Worm (Caenorhabditis elegans) whole organism, L3 larva: ENCODE data around the gene lin-29.

ENCODE experiments used
- R02D3.7 ChIP-seq: fragments of 150-350 bp; optimal IDR thresholded peaks from 2 replicates; lab custom pipeline; 2014; ENCODE audit warnings: missing biosample characterization, missing genetic modification characterization
- ZK546.5 ChIP-seq: sonication (generic microtip); optimal IDR thresholded peaks from 2 replicates; lab custom pipeline; 2017; ENCODE audit warnings: missing biosample characterization, missing genetic modification characterization
- aly-2 ChIP-seq: fragments of 150-350 bp; optimal IDR thresholded peaks from 2 replicates; lab custom pipeline; 2014; ENCODE audit warnings: missing biosample characterization, missing genetic modification characterization
- ama-1 ChIP-seq: fragments of 150-350 bp; optimal IDR thresholded peaks from 2 replicates; lab custom pipeline; 2018
- ceh-16 ChIP-seq: sonication (generic microtip); optimal IDR thresholded peaks from 2 replicates; lab custom pipeline; 2017; ENCODE audit warnings: missing biosample characterization, missing genetic modification characterization
- ceh-28 ChIP-seq: fragments of 150-350 bp; optimal IDR thresholded peaks from 2 replicates; lab custom pipeline; 2014; ENCODE audit warnings: missing biosample characterization, missing genetic modification reagents, missing genetic modification characterization
- ceh-82 ChIP-seq: fragments of 150-350 bp; optimal IDR thresholded peaks from 2 replicates; lab custom pipeline; 2014; ENCODE audit warnings: missing biosample characterization, missing genetic modification characterization
- ceh-9 ChIP-seq: sonication (generic microtip); optimal IDR thresholded peaks from 2 replicates; lab custom pipeline; 2018; ENCODE audit warnings: missing biosample characterization, missing genetic modification characterization
- egl-27 ChIP-seq: sonication (generic microtip); optimal IDR thresholded peaks from 4 replicates; lab custom pipeline; 2017; ENCODE audit warnings: missing biosample characterization, missing genetic modification reagents, missing genetic modification characterization
- egl-5 ChIP-seq: fragments of 150-350 bp; optimal IDR thresholded peaks from 2 replicates; lab custom pipeline; 2017; ENCODE audit warnings: missing biosample characterization, missing genetic modification reagents, missing genetic modification characterization, inconsistent platforms
- elt-1 ChIP-seq: fragments of 150-350 bp; optimal IDR thresholded peaks from 2 replicates; lab custom pipeline; 2014; ENCODE audit warnings: missing biosample characterization, missing genetic modification characterization
- elt-2 ChIP-seq: sonication (generic microtip); optimal IDR thresholded peaks from 2 replicates; lab custom pipeline; 2016; ENCODE audit warnings: missing genetic modification reagents, mild to moderate bottlenecking, missing genetic modification characterization, missing compliant biosample characterization
- elt-3 ChIP-seq, 3 experiments: fragments of 150-350 bp in 1 of 3; sonication (generic microtip) in 2 of 3; optimal IDR thresholded peaks; 2 replicates in 2 of 3; 4 replicates in 1 of 3; lab custom pipeline; 2014 to 2017; ENCODE audit warnings: missing biosample characterization in 3 of 3, missing genetic modification characterization in 3 of 3
- eor-1 ChIP-seq, 2 experiments: fragments of 150-350 bp; optimal IDR thresholded peaks; 2 replicates each; lab custom pipeline; 2014 to 2018; ENCODE audit warnings: missing biosample characterization in 2 of 2, missing genetic modification characterization in 2 of 2
- fkh-10 ChIP-seq: sonication (generic microtip); optimal IDR thresholded peaks from 2 replicates; lab custom pipeline; 2017; ENCODE audit warnings: missing biosample characterization, missing genetic modification reagents, missing genetic modification characterization
- fkh-2 ChIP-seq: fragments of 150-350 bp; optimal IDR thresholded peaks from 2 replicates; lab custom pipeline; 2014; ENCODE audit warnings: missing biosample characterization, missing genetic modification reagents, missing genetic modification characterization
- fos-1 ChIP-seq: fragments of 150-350 bp; optimal IDR thresholded peaks from 2 replicates; lab custom pipeline; 2014; ENCODE audit warnings: missing biosample characterization, missing genetic modification characterization
- hmg-11 ChIP-seq: sonication (generic microtip); optimal IDR thresholded peaks from 2 replicates; lab custom pipeline; 2016; ENCODE audit warnings: missing genetic modification characterization, missing compliant biosample characterization
- jun-1 ChIP-seq: fragments of 150-350 bp; optimal IDR thresholded peaks from 2 replicates; lab custom pipeline; 2014; ENCODE audit warnings: missing biosample characterization, missing genetic modification reagents, missing genetic modification characterization
- lin-39 ChIP-seq: fragments of 150-350 bp; optimal IDR thresholded peaks from 2 replicates; lab custom pipeline; 2018; ENCODE audit warnings: missing biosample characterization, missing genetic modification reagents, missing genetic modification characterization
- lsy-12 ChIP-seq: sonication (generic microtip); optimal IDR thresholded peaks from 2 replicates; lab custom pipeline; 2016; ENCODE audit warnings: mild to moderate bottlenecking, missing genetic modification characterization, missing compliant biosample characterization
- mdl-1 ChIP-seq: fragments of 150-350 bp; optimal IDR thresholded peaks from 2 replicates; lab custom pipeline; 2014; ENCODE audit warnings: missing biosample characterization, missing genetic modification characterization
- mml-1 ChIP-seq: fragments of 150-350 bp; sonication (generic microtip); optimal IDR thresholded peaks from 3 replicates; lab custom pipeline; 2014; ENCODE audit warnings: missing biosample characterization, missing genetic modification characterization
- nfya-1 ChIP-seq: sonication (generic microtip); optimal IDR thresholded peaks from 2 replicates; lab custom pipeline; 2017; ENCODE audit warnings: missing genetic modification characterization, mild to moderate bottlenecking, missing compliant biosample characterization, antibody characterized with exemption, moderate library complexity; ENCODE audit not compliant: insufficient read depth
- nhr-11 ChIP-seq: fragments of 150-350 bp; optimal IDR thresholded peaks from 2 replicates; lab custom pipeline; 2014; ENCODE audit warnings: missing biosample characterization, missing genetic modification characterization
- nhr-12 ChIP-seq: fragments of 150-350 bp; optimal IDR thresholded peaks from 2 replicates; lab custom pipeline; 2014; ENCODE audit warnings: missing biosample characterization, missing genetic modification characterization
- nhr-23 ChIP-seq: fragments of 150-350 bp; optimal IDR thresholded peaks from 2 replicates; lab custom pipeline; 2014; ENCODE audit warnings: missing biosample characterization, missing genetic modification reagents, missing genetic modification characterization
- nhr-237 ChIP-seq: fragments of 150-350 bp; optimal IDR thresholded peaks from 2 replicates; lab custom pipeline; 2014; ENCODE audit warnings: missing biosample characterization, missing genetic modification characterization
- nhr-25 ChIP-seq: sonication (generic microtip); optimal IDR thresholded peaks from 2 replicates; lab custom pipeline; 2017; ENCODE audit warnings: missing biosample characterization, missing genetic modification characterization
- nhr-28 ChIP-seq: fragments of 150-350 bp; optimal IDR thresholded peaks from 2 replicates; lab custom pipeline; 2014; ENCODE audit warnings: missing biosample characterization, missing genetic modification characterization
- nhr-67 ChIP-seq: fragments of 150-350 bp; optimal IDR thresholded peaks from 2 replicates; lab custom pipeline; 2014; ENCODE audit warnings: missing biosample characterization, missing genetic modification characterization
- nhr-76 ChIP-seq: fragments of 150-350 bp; sonication (generic microtip); optimal IDR thresholded peaks from 5 replicates; lab custom pipeline; 2014; ENCODE audit warnings: missing biosample characterization, missing genetic modification characterization
- nhr-77 ChIP-seq: fragments of 150-350 bp; optimal IDR thresholded peaks from 2 replicates; lab custom pipeline; 2014; ENCODE audit warnings: missing biosample characterization, missing genetic modification characterization
- pha-4 ChIP-seq: fragments of 150-350 bp; optimal IDR thresholded peaks from 2 replicates; lab custom pipeline; 2014; ENCODE audit warnings: missing biosample characterization, missing genetic modification reagents, missing genetic modification characterization
- pqm-1 ChIP-seq: fragments of 150-350 bp; optimal IDR thresholded peaks from 2 replicates; lab custom pipeline; 2017; ENCODE audit warnings: missing biosample characterization, missing genetic modification characterization, inconsistent platforms
- sea-2 ChIP-seq: fragments of 150-350 bp; sonication (generic microtip); optimal IDR thresholded peaks from 4 replicates; lab custom pipeline; 2014; ENCODE audit warnings: missing biosample characterization, missing genetic modification reagents, missing genetic modification characterization
- skn-1 ChIP-seq: fragments of 150-350 bp; optimal IDR thresholded peaks from 2 replicates; lab custom pipeline; 2014; ENCODE audit warnings: missing biosample characterization, missing genetic modification characterization
- snpc-4 ChIP-seq: fragments of 150-350 bp; optimal IDR thresholded peaks from 2 replicates; lab custom pipeline; 2014; ENCODE audit warnings: missing biosample characterization, missing genetic modification characterization
- tbx-2 ChIP-seq: sonication (generic microtip); optimal IDR thresholded peaks from 2 replicates; lab custom pipeline; 2016; ENCODE audit warnings: mild to moderate bottlenecking, missing genetic modification characterization, missing compliant biosample characterization
- unc-39 ChIP-seq: sonication (generic microtip); optimal IDR thresholded peaks from 4 replicates; lab custom pipeline; 2017; ENCODE audit warnings: missing biosample characterization, missing genetic modification characterization
- unc-62 ChIP-seq: fragments of 150-350 bp; sonication (generic microtip); optimal IDR thresholded peaks from 4 replicates; lab custom pipeline; 2014; ENCODE audit warnings: missing biosample characterization, missing genetic modification reagents, missing genetic modification characterization
- zag-1 ChIP-seq: fragments of 150-350 bp; optimal IDR thresholded peaks from 2 replicates; lab custom pipeline; 2014; ENCODE audit warnings: missing biosample characterization, missing genetic modification characterization
- ztf-11 ChIP-seq: fragments of 150-350 bp; optimal IDR thresholded peaks from 2 replicates; lab custom pipeline; 2014; ENCODE audit warnings: missing biosample characterization, missing genetic modification characterization
- ztf-4 ChIP-seq: fragments of 150-350 bp; optimal IDR thresholded peaks from 2 replicates; lab custom pipeline; 2014; ENCODE audit warnings: missing biosample characterization, missing genetic modification characterization

The lin-29 gene

ce11 chrII:11971009-11971636 is 36.0 kb upstream of the lin-29 start:
- TF ChIP-seq pqm-1 (tag; lab: Kevin White, UChicago) = no peak
- peak; percentile 70 for TF ChIP-seq nfya-1 (tag; lab: Kevin White, UChicago)

- TF ChIP-seq hmg-11 (no peak), nfya-1 (tag; lab: Kevin White, UChicago) (no peak), fkh-2 (no peak), nhr-67 (tag; lab: Kevin White, UChicago) (no peak), nhr-25 (tag; lab: Kevin White, UChicago) (no peak), eor-1 (tag; optimal IDR thresholded peaks at IDR 0.05; lab: Kevin White, UChicago) (no peak)
These were observed 33.9 kb upstream of the lin-29 start for ce11 chrII:11969033-11969432.

DNA sequence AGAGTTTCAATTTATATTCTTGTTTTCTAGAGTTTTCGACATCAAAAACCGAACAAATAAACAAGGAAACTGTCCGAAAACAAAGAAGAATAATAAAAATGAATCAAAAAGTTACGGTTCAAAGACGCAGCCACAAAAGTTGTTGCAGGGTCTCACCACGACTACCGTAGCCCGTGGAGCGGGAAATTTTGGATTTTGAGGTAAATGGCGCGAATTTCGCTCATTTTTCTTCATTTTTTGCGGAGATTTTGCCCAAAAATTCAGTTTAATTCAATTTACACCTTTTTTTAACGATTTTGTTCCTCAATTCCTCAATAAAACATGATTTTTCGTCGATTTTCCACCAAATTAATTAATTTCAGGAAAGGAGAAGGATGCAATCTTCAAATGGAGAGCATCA is 33.1 kb upstream of the lin-29 start, which contains the start of gene mex-1:
TSS of gene mex-1 (plus strand) at position 363 of the 400 bp plus-strand sequence.
- no peak for TF ChIP-seq elt-1 (tag; lab: Kevin White, UChicago)
- no peak for TF ChIP-seq nhr-77
- TF ChIP-seq nhr-23 (tag; lab: Kevin White, UChicago) = no peak
- no peak for TF ChIP-seq ceh-9 (tag; lab: Kevin White, UChicago)
- no peak for TF ChIP-seq tbx-2 (tag; lab: Kevin White, UChicago)

DNA sequence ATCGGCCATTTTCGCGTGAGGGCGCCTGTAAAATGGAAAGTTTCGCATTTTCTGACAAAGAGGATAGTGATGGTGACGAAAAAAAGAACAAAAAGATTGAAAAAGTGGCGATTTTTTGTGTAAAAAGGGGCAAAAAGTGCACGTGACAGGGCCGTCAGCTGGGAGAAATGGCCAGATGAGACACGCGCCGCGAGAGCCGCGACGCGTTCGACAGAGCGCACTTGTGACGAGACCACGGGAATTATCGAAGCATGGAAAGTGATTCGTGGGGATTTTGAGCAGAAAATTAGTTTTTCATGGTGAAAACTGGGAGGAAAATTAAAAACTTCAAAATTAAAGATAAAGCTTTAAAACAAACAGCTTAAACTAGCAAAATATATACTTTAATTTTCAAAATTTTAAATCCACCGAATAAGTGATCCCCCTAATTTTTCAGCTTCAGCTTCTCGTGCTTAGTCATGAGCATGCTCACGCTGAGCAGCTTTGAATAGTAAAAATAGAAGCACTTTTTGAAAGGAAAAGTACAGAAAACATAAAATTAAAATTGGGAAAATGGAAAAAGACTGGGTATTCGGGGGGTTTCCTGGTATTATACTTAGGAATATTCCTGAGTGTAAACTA is 32.5 kb upstream of the lin-29 start, which contains the start of gene W03C9.5:
TSS of gene W03C9.5 (minus strand) at position 38 of the 621 bp plus-strand sequence.
- TF ChIP-seq nhr-76 (tag; lab: Kevin White, UChicago) (peak; percentile 36), zag-1 (tag; lab: Kevin White, UChicago) (peak; percentile 51), nhr-77 (peak; percentile 27), nhr-23 (tag; lab: Kevin White, UChicago) (peak; percentile 86), unc-39 (no peak), ama-1 (peak; percentile 55), egl-27 (peak; percentile 57), eor-1 (tag; optimal IDR thresholded peaks at IDR 0.05; lab: Kevin White, UChicago) (no peak), nhr-28 (tag; lab: Kevin White, UChicago) (peak; percentile 37), ZK546.5 (tag; lab: Kevin White, UChicago) (peak; percentile 12), egl-5 (tag; lab: Kevin White, UChicago) (peak; percentile 69), skn-1 (peak; percentile 63), elt-3 (tag; optimal IDR thresholded peaks at IDR 0.05; lab: Kevin White, UChicago) (peak in 1 of 3 experiments; percentile 63), snpc-4 (tag; lab: Kevin White, UChicago) (peak; percentile 83), pha-4 (tag; lab: Kevin White, UChicago) (peak; percentile 94), nhr-11 (tag; lab: Kevin White, UChicago) (peak; percentile 89), unc-62 (GFP tag; lab: Kevin White, UChicago) (peak; percentile 71), fos-1 (peak; percentile 22), ceh-28 (tag; lab: Kevin White, UChicago) (peak; percentile 65), lin-39 (peak; percentile 95), nhr-67 (tag; lab: Kevin White, UChicago) (no peak), lsy-12 (peak; percentile 91), jun-1 (tag; lab: Kevin White, UChicago) (peak; percentile 93), nfya-1 (tag; lab: Kevin White, UChicago) (peak; percentile 95), nhr-237 (tag; lab: Kevin White, UChicago) (no peak), nhr-12 (tag; lab: Kevin White, UChicago) (no peak), hmg-11 (peak; percentile 20), tbx-2 (tag; lab: Kevin White, UChicago) (peak; percentile 54), ceh-9 (tag; lab: Kevin White, UChicago) (no peak), elt-1 (tag; lab: Kevin White, UChicago) (peak; percentile 29), fkh-10 (GFP tag; lab: Kevin White, UChicago) (peak; percentile 87), aly-2 (tag; lab: Kevin White, UChicago) (no peak), mdl-1 (tag; lab: Kevin White, UChicago) (peak; percentile 79), ceh-16 (no peak), ceh-82 (tag; lab: Kevin White, UChicago) (peak; percentile 17), mml-1 (tag; lab: Kevin White, UChicago) (no peak), nhr-25 (tag; lab: Kevin White, UChicago) (peak; percentile 97), ztf-4 (tag; lab: Kevin White, UChicago) (no peak), ztf-11 (tag; lab: Kevin White, UChicago) (no peak), pqm-1 (tag; lab: Kevin White, UChicago) (peak; percentile 35), sea-2 (no peak), fkh-2 (no peak), R02D3.7 (tag; lab: Kevin White, UChicago) (peak; percentile 78), elt-2 (tag; lab: Kevin White, UChicago) (peak; percentile 77)
